Fruit fly (Drosophila melanogaster) whole organism, embryonic: ENCODE data around the gene CG14440.
A peak's percentile ranks its signal among the peaks of the same experiment; 100 is the strongest.

ENCODE experiments used
- ATbp ChIP-seq: fragments of 200-800 bp; sonication (Bioruptor generic); optimal IDR thresholded peaks from 2 replicates; lab custom pipeline; 2017; ENCODE audit warnings: missing biosample characterization, mild to moderate bottlenecking, missing genetic modification characterization, missing genetic modification reagents
- Aef1 ChIP-seq: fragments of 200-800 bp; sonication (Bioruptor generic); IDR thresholded peaks from 3 replicates; pipeline ENCODE4 v1.3.6; 2022; ENCODE audit warnings: missing biosample characterization, missing genetic modification characterization
- Antp ChIP-seq: fragments of 200-800 bp; sonication (Bioruptor generic); optimal IDR thresholded peaks from 3 replicates; lab custom pipeline; 2016; ENCODE audit warnings: missing biosample characterization, missing genetic modification characterization
- CG10147 ChIP-seq: fragments of 200-800 bp; sonication (Bioruptor generic); optimal IDR thresholded peaks from 2 replicates; lab custom pipeline; 2019; ENCODE audit warnings: missing biosample characterization, mild to moderate bottlenecking, missing genetic modification characterization, moderate library complexity
- CG10654 ChIP-seq: fragments of 200-800 bp; sonication (Bioruptor generic); optimal IDR thresholded peaks from 2 replicates; lab custom pipeline; 2016; ENCODE audit warnings: missing biosample characterization, missing genetic modification characterization
- CG10979 ChIP-seq: fragments of 200-800 bp; sonication (Bioruptor generic); optimal IDR thresholded peaks from 2 replicates; lab custom pipeline; 2018; ENCODE audit warnings: missing biosample characterization, mild to moderate bottlenecking, missing genetic modification characterization, moderate library complexity
- CG11504 ChIP-seq: fragments of 200-800 bp; sonication (Bioruptor generic); optimal IDR thresholded peaks from 3 replicates; lab custom pipeline; 2019; ENCODE audit warnings: missing biosample characterization, mild to moderate bottlenecking, missing genetic modification characterization, moderate library complexity
- CG11560 ChIP-seq: fragments of 200-800 bp; sonication (Bioruptor generic); IDR thresholded peaks from 3 replicates; pipeline ENCODE4 v1.3.6; 2022; ENCODE audit warnings: missing biosample characterization, missing genetic modification characterization
- CG11696 ChIP-seq: fragments of 200-800 bp; sonication (Bioruptor generic); IDR thresholded peaks from 2 replicates; pipeline ENCODE4 v1.3.6; 2022; ENCODE audit warnings: missing biosample characterization, missing genetic modification characterization
- CG11723 ChIP-seq: fragments of 200-800 bp; sonication (Bioruptor generic); optimal IDR thresholded peaks from 2 replicates; lab custom pipeline; 2017; ENCODE audit warnings: missing biosample characterization, mild to moderate bottlenecking, missing genetic modification characterization
- CG12299 ChIP-seq: fragments of 200-800 bp; sonication (Bioruptor generic); optimal IDR thresholded peaks from 2 replicates; lab custom pipeline; 2018; ENCODE audit warnings: missing biosample characterization, mild to moderate bottlenecking, missing genetic modification characterization
- CG12744 ChIP-seq: fragments of 200-800 bp; sonication (Bioruptor generic); optimal IDR thresholded peaks from 2 replicates; lab custom pipeline; 2016; ENCODE audit warnings: missing biosample characterization, missing genetic modification characterization
- CG14965 ChIP-seq: fragments of 200-800 bp; sonication (Bioruptor generic); optimal IDR thresholded peaks from 2 replicates; lab custom pipeline; 2016; ENCODE audit warnings: missing biosample characterization, missing genetic modification characterization, borderline replicate concordance
- CG15269 ChIP-seq: fragments of 200-800 bp; sonication (Bioruptor generic); optimal IDR thresholded peaks from 2 replicates; lab custom pipeline; 2018; ENCODE audit warnings: missing biosample characterization, mild to moderate bottlenecking, missing genetic modification characterization, moderate library complexity
- CG15696 ChIP-seq: fragments of 200-800 bp; sonication (Bioruptor generic); optimal IDR thresholded peaks from 2 replicates; lab custom pipeline; 2019; ENCODE audit warnings: missing biosample characterization, mild to moderate bottlenecking, missing genetic modification characterization, moderate library complexity
- CG1603 ChIP-seq: fragments of 200-800 bp; sonication (Bioruptor generic); optimal IDR thresholded peaks from 2 replicates; lab custom pipeline; 2019; ENCODE audit warnings: missing biosample characterization, mild to moderate bottlenecking, missing genetic modification characterization, moderate library complexity
- CG16863 ChIP-seq: fragments of 200-800 bp; sonication (Bioruptor generic); optimal IDR thresholded peaks from 3 replicates; lab custom pipeline; 2016; ENCODE audit warnings: missing biosample characterization, missing genetic modification characterization
- CG17328 ChIP-seq: fragments of 200-800 bp; sonication (Bioruptor generic); IDR thresholded peaks from 2 replicates; pipeline ENCODE4 v1.3.6; 2022; ENCODE audit warnings: missing biosample characterization, missing genetic modification characterization
- CG2678 ChIP-seq: fragments of 200-800 bp; sonication (Bioruptor generic); optimal IDR thresholded peaks from 3 replicates; lab custom pipeline; 2019; ENCODE audit warnings: missing biosample characterization, mild to moderate bottlenecking, missing genetic modification characterization, moderate library complexity
- CG5180 ChIP-seq: fragments of 200-800 bp; sonication (Bioruptor generic); optimal IDR thresholded peaks from 3 replicates; lab custom pipeline; 2017; ENCODE audit warnings: missing biosample characterization, missing genetic modification characterization, mild to moderate bottlenecking, moderate library complexity, missing genetic modification reagents
- CG5245 ChIP-seq: fragments of 200-800 bp; sonication (Bioruptor generic); optimal IDR thresholded peaks from 3 replicates; lab custom pipeline; 2016; ENCODE audit warnings: missing biosample characterization, missing genetic modification characterization
- CG7357 ChIP-seq: fragments of 200-800 bp; sonication (Bioruptor generic); IDR thresholded peaks from 3 replicates; pipeline ENCODE4 v1.3.6; 2022; ENCODE audit warnings: missing biosample characterization, missing genetic modification characterization
- CG7987 ChIP-seq: fragments of 200-800 bp; sonication (Bioruptor generic); optimal IDR thresholded peaks from 2 replicates; lab custom pipeline; 2018; ENCODE audit warnings: missing biosample characterization, mild to moderate bottlenecking, missing genetic modification characterization, moderate library complexity
- CG9727 ChIP-seq: fragments of 200-800 bp; sonication (Bioruptor generic); optimal IDR thresholded peaks from 3 replicates; lab custom pipeline; 2017; ENCODE audit warnings: missing biosample characterization, mild to moderate bottlenecking, missing genetic modification characterization
- Fer3 ChIP-seq: fragments of 200-800 bp; sonication (Bioruptor generic); optimal IDR thresholded peaks from 2 replicates; lab custom pipeline; 2018; ENCODE audit warnings: missing biosample characterization, mild to moderate bottlenecking, missing genetic modification characterization, moderate library complexity
- HLH3B ChIP-seq: fragments of 200-800 bp; sonication (Bioruptor generic); IDR thresholded peaks from 2 replicates; pipeline ENCODE4 v1.3.6; 2022; ENCODE audit warnings: missing biosample characterization, missing genetic modification characterization
- HLHmδ ChIP-seq: fragments of 200-800 bp; sonication (Bioruptor generic); optimal IDR thresholded peaks from 2 replicates; lab custom pipeline; 2018; ENCODE audit warnings: missing biosample characterization, mild to moderate bottlenecking, missing genetic modification characterization, moderate library complexity
- Hand ChIP-seq: fragments of 200-800 bp; sonication (Bioruptor generic); optimal IDR thresholded peaks from 2 replicates; lab custom pipeline; 2017; ENCODE audit warnings: mild to moderate bottlenecking, missing biosample characterization, missing genetic modification reagents, missing genetic modification characterization
- MBD-R2 ChIP-seq: fragments of 200-800 bp; sonication (Bioruptor generic); IDR thresholded peaks from 2 replicates; pipeline ENCODE4 v1.3.6; 2022; ENCODE audit warnings: missing biosample characterization, missing genetic modification characterization
- Mes4 ChIP-seq: fragments of 200-800 bp; sonication (Bioruptor generic); optimal IDR thresholded peaks from 2 replicates; lab custom pipeline; 2016; ENCODE audit warnings: missing biosample characterization, missing genetic modification characterization
- az2 ChIP-seq: fragments of 200-800 bp; sonication (Bioruptor generic); optimal IDR thresholded peaks from 3 replicates; lab custom pipeline; 2016; ENCODE audit warnings: missing biosample characterization, missing genetic modification characterization
- fd64A ChIP-seq: fragments of 200-800 bp; sonication (Bioruptor generic); optimal IDR thresholded peaks from 3 replicates; lab custom pipeline; 2018; ENCODE audit warnings: missing biosample characterization, mild to moderate bottlenecking, missing genetic modification characterization
- gcm2 ChIP-seq: fragments of 200-800 bp; sonication (Bioruptor generic); optimal IDR thresholded peaks from 2 replicates; lab custom pipeline; 2016; ENCODE audit warnings: missing biosample characterization, missing genetic modification characterization
- gsb ChIP-seq: fragments of 200-800 bp; sonication (Bioruptor generic); IDR thresholded peaks from 2 replicates; pipeline ENCODE4 v1.3.6; 2022; ENCODE audit warnings: missing biosample characterization, missing genetic modification characterization
- ham ChIP-seq: fragments of 200-800 bp; sonication (Bioruptor generic); IDR thresholded peaks from 2 replicates; pipeline ENCODE4 v1.3.6; 2022; ENCODE audit warnings: missing biosample characterization, missing genetic modification characterization
- her ChIP-seq: fragments of 200-800 bp; sonication (Bioruptor generic); optimal IDR thresholded peaks from 2 replicates; lab custom pipeline; 2016; ENCODE audit warnings: missing biosample characterization, missing genetic modification characterization
- inv ChIP-seq: fragments of 200-800 bp; sonication (Bioruptor generic); IDR thresholded peaks from 2 replicates; pipeline ENCODE4 v1.3.6; 2022; ENCODE audit warnings: missing biosample characterization, missing genetic modification characterization; ENCODE audit not compliant: partially characterized antibody
- klu ChIP-seq: fragments of 200-800 bp; sonication (Bioruptor generic); IDR thresholded peaks from 2 replicates; pipeline ENCODE4 v1.3.6; 2022; ENCODE audit warnings: missing biosample characterization, missing genetic modification characterization
- lov ChIP-seq, 2 experiments: fragments of 200-800 bp in 1 of 2; fragments of >200 bp in 1 of 2; sonication (Bioruptor generic) in 1 of 2; IDR thresholded peaks in 1 of 2; optimal IDR thresholded peaks in 1 of 2; 2 replicates in 1 of 2; 3 replicates in 1 of 2; pipeline versions ENCODE4 v1.3.6 to Lab custom; 2017 to 2022; ENCODE audit warnings: missing biosample characterization in 1 of 2, missing genetic modification characterization in 1 of 2
- nerfin-2 ChIP-seq: fragments of 200-800 bp; sonication (Bioruptor generic); IDR thresholded peaks from 2 replicates; pipeline ENCODE4 v1.3.6; 2022; ENCODE audit warnings: missing biosample characterization, missing genetic modification characterization; ENCODE audit not compliant: partially characterized antibody
- pfk ChIP-seq: fragments of 200-800 bp; sonication (Bioruptor generic); optimal IDR thresholded peaks from 2 replicates; lab custom pipeline; 2018; ENCODE audit warnings: missing biosample characterization, mild to moderate bottlenecking, missing genetic modification characterization, moderate library complexity
- pzg ChIP-seq: fragments of 200-800 bp; sonication (Bioruptor generic); optimal IDR thresholded peaks from 3 replicates; lab custom pipeline; 2018; ENCODE audit warnings: missing biosample characterization, mild to moderate bottlenecking, missing genetic modification characterization, moderate library complexity
- sc ChIP-seq, 3 experiments: fragments of >200 bp in 2 of 3; fragments of 200-800 bp in 1 of 3; sonication (Bioruptor generic) in 1 of 3; optimal IDR thresholded peaks; 2 replicates in 2 of 3; 3 replicates in 1 of 3; lab custom pipeline; 2017; ENCODE audit warnings: mild to moderate bottlenecking in 1 of 3, missing biosample characterization in 1 of 3, missing genetic modification characterization in 1 of 3, missing genetic modification reagents in 1 of 3
- shn ChIP-seq: fragments of 200-800 bp; sonication (Bioruptor generic); optimal IDR thresholded peaks from 3 replicates; lab custom pipeline; 2016; ENCODE audit warnings: missing biosample characterization, missing genetic modification characterization
- slou ChIP-seq: fragments of 200-800 bp; sonication (Bioruptor generic); optimal IDR thresholded peaks from 3 replicates; lab custom pipeline; 2016; ENCODE audit warnings: missing biosample characterization, missing genetic modification characterization
- ssp ChIP-seq: fragments of 200-800 bp; sonication (Bioruptor generic); IDR thresholded peaks from 2 replicates; pipeline ENCODE4 v1.3.6; 2022; ENCODE audit warnings: missing biosample characterization, missing genetic modification characterization
- tap ChIP-seq: fragments of 200-800 bp; optimal IDR thresholded peaks from 3 replicates; lab custom pipeline; 2019; ENCODE audit warnings: missing biosample characterization, mild to moderate bottlenecking, missing genetic modification characterization, moderate library complexity
- trem ChIP-seq: fragments of 200-800 bp; optimal IDR thresholded peaks from 3 replicates; lab custom pipeline; 2019; ENCODE audit warnings: missing biosample characterization, mild to moderate bottlenecking, missing genetic modification characterization, moderate library complexity
- vfl ChIP-seq: fragments of 200-800 bp; sonication (Bioruptor generic); optimal IDR thresholded peaks from 2 replicates; lab custom pipeline; 2016; ENCODE audit warnings: missing biosample characterization, missing genetic modification characterization

CG14440 gene

DNA sequence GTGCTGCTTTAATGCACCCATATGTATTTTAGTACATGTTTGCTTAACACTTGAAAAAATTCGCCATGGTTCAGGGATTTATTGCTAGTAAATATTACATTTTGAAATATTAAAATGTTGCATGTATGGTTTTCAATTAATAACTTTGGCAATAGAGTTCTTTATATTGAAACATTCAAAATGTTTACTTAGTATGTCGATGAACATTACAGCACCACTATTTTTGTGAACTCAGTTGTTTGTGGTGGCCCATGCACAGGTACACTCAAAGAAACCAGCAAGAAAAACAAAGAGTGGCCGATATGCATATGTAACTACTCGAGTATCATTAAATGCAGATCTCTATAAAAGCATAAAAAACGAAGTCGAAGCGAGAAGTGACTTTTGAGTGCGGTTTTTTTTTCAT is 3.7 kb upstream of the CG14440 start (continued):
- TF ChIP-seq gsb (GFP tag; lab: Robert Waterston, UW) (no peak), fd64A (GFP tag; lab: Kevin White, UChicago) (peak; percentile 1), CG7357 (GFP tag; lab: Robert Waterston, UW) (peak; percentile 61; the same call in 1 of the 3 replicates), HLHmδ (GFP tag; lab: Kevin White, UChicago) (no peak), Aef1 (GFP tag; lab: Robert Waterston, UW) (peak; percentile 29; the same call in 1 of the 3 replicates), slou (GFP tag; lab: Kevin White, UChicago) (no peak), CG7987 (GFP tag; lab: Kevin White, UChicago) (no peak), shn (GFP tag; lab: Kevin White, UChicago) (peak; percentile 22), Hand (GFP tag; lab: Kevin White, UChicago) (no peak), CG11504 (tag; lab: Kevin White, UChicago) (peak; percentile 86), klu (GFP tag; lab: Robert Waterston, UW) (0 out of 2 replicates have a peak, but pooled peaks have one; percentile 28), CG11723 (peak; percentile 38), gcm2 (GFP tag; lab: Kevin White, UChicago) (peak; percentile 10), CG16863 (GFP tag; lab: Kevin White, UChicago) (peak; percentile 40), CG15269 (peak; percentile 72), CG5245 (peak; percentile 11), inv (GFP tag; lab: Robert Waterston, UW) (no peak), sc (optimal IDR thresholded peaks at IDR 0.05; lab: Kevin White, UChicago) (no peak), sc (GFP tag; optimal IDR thresholded peaks at IDR 0.05; lab: Kevin White, UChicago) (peak; percentile 66), CG17328 (GFP tag; lab: Robert Waterston, UW) (0 out of 2 replicates have a peak, but pooled peaks have one; percentile 31), CG12299 (tag; lab: Kevin White, UChicago) (peak; percentile 16), her (GFP tag; lab: Kevin White, UChicago) (peak; percentile 23), CG10979 (tag; lab: Kevin White, UChicago) (peak; percentile 77), CG10654 (peak; percentile 47), trem (tag; lab: Kevin White, UChicago) (peak; percentile 64), ATbp (GFP tag; lab: Kevin White, UChicago) (peak; percentile 78), CG10147 (GFP tag; lab: Kevin White, UChicago) (peak; percentile 18), Mes4 (GFP tag; lab: Kevin White, UChicago) (peak; percentile 58), CG11560 (tag; lab: Robert Waterston, UW) (0 out of 3 replicates have a peak, but pooled peaks have one; percentile 16), Antp (peak; percentile 27), nerfin-2 (GFP tag; lab: Robert Waterston, UW) (no peak), pfk (GFP tag; lab: Kevin White, UChicago) (no peak), vfl (GFP tag; lab: Kevin White, UChicago) (no peak), CG11696 (GFP tag; lab: Robert Waterston, UW) (peak; percentile 86), CG1603 (tag; lab: Kevin White, UChicago) (peak; percentile 64), tap (tag; lab: Kevin White, UChicago) (peak; percentile 69), ssp (peak; percentile 47; the same call in 1 of the 2 replicates), HLH3B (GFP tag; lab: Robert Waterston, UW) (peak; percentile 76), pzg (GFP tag; lab: Kevin White, UChicago) (no peak), CG5180 (GFP tag; lab: Kevin White, UChicago) (peak; percentile 66), MBD-R2 (GFP tag; lab: Robert Waterston, UW) (no peak), CG14965 (GFP tag; lab: Kevin White, UChicago) (no peak), CG12744 (GFP tag; lab: Kevin White, UChicago) (peak; percentile 29), Fer3 (tag; lab: Kevin White, UChicago) (peak; percentile 40), ham (GFP tag; lab: Robert Waterston, UW) (no peak), CG9727 (GFP tag; lab: Kevin White, UChicago) (peak; percentile 52), az2 (peak; percentile 68), lov (optimal IDR thresholded peaks at IDR 0.05; lab: Kevin White, UChicago) (no peak), lov (GFP tag; IDR thresholded peaks at IDR 0.05; lab: Robert Waterston, UW) (0 out of 3 replicates have a peak, but pooled peaks have one; percentile 15), CG2678 (peak; percentile 76), CG15696 (tag; lab: Kevin White, UChicago) (peak; percentile 72)
